Fruit fly (Drosophila melanogaster) whole organism, wandering third instar larva: ENCODE measurements around the gene Lrr47.
A peak's percentile ranks its signal among the peaks of the same experiment; 100 is the strongest.

Experiments used
- Abd-B ChIP-seq: fragments of >200 bp; optimal IDR thresholded peaks from 2 replicates; lab custom pipeline; 2017; ENCODE audit warnings: missing biosample characterization, missing genetic modification characterization
- CG32264 ChIP-seq: fragments of 200-800 bp; sonication (Bioruptor generic); optimal IDR thresholded peaks from 2 replicates; lab custom pipeline; 2016; ENCODE audit warnings: missing biosample characterization, missing genetic modification characterization
- CG9705 ChIP-seq: fragments of 200-800 bp; sonication (Bioruptor generic); optimal IDR thresholded peaks from 2 replicates; lab custom pipeline; 2018; ENCODE audit warnings: missing biosample characterization, mild to moderate bottlenecking, missing genetic modification characterization
- CrebA ChIP-seq: fragments of 200-800 bp; sonication (Bioruptor generic); optimal IDR thresholded peaks from 2 replicates; lab custom pipeline; 2016; ENCODE audit warnings: missing biosample characterization, mild to moderate bottlenecking, missing genetic modification characterization, borderline replicate concordance
- Dfd ChIP-seq: fragments of >200 bp; optimal IDR thresholded peaks from 2 replicates; lab custom pipeline; 2017; ENCODE audit warnings: missing biosample characterization, missing genetic modification characterization
- HLH106 ChIP-seq: fragments of 200-800 bp; optimal IDR thresholded peaks from 3 replicates; lab custom pipeline; 2019; ENCODE audit warnings: missing biosample characterization, mild to moderate bottlenecking, missing genetic modification characterization, moderate library complexity
- Hnf4 ChIP-seq: fragments of 200-800 bp; sonication (Bioruptor generic); optimal IDR thresholded peaks from 2 replicates; lab custom pipeline; 2016; ENCODE audit warnings: missing biosample characterization, mild to moderate bottlenecking, missing genetic modification characterization
- Hr83 ChIP-seq: fragments of 200-300 bp; sonication (Bioruptor generic); optimal IDR thresholded peaks from 2 replicates; lab custom pipeline; 2016; ENCODE audit warnings: missing biosample characterization, mild to moderate bottlenecking, missing genetic modification characterization, moderate library complexity; ENCODE audit not compliant: poor library complexity, severe bottlenecking
- Jra ChIP-seq: sonication (Bioruptor generic); optimal IDR thresholded peaks from 2 replicates; lab custom pipeline; 2016; ENCODE audit warnings: missing biosample characterization, missing genetic modification characterization
- Mio ChIP-seq: sonication (Bioruptor generic); optimal IDR thresholded peaks from 2 replicates; lab custom pipeline; 2016; ENCODE audit warnings: missing biosample characterization, missing genetic modification characterization
- Myc ChIP-seq: fragments of >200 bp; optimal IDR thresholded peaks from 2 replicates; lab custom pipeline; 2017
- N ChIP-seq: fragments of >200 bp; optimal IDR thresholded peaks from 2 replicates; lab custom pipeline; 2018; ENCODE audit warnings: missing biosample characterization, missing external identifiers, missing genetic modification characterization
- OdsH ChIP-seq: fragments of 200-800 bp; sonication (Bioruptor generic); optimal IDR thresholded peaks from 2 replicates; lab custom pipeline; 2016; ENCODE audit warnings: missing biosample characterization, mild to moderate bottlenecking, missing genetic modification characterization
- Rel ChIP-seq, 2 experiments: fragments of 200-800 bp; sonication (Bioruptor generic) in 1 of 2; optimal IDR thresholded peaks; 2 replicates in 1 of 2; 3 replicates in 1 of 2; lab custom pipeline; 2016 to 2019; ENCODE audit warnings: mild to moderate bottlenecking in 2 of 2, missing biosample characterization in 2 of 2, missing genetic modification characterization in 2 of 2, moderate library complexity in 1 of 2
- Sp1 ChIP-seq: fragments of 200-800 bp; sonication (Bioruptor generic); optimal IDR thresholded peaks from 3 replicates; lab custom pipeline; 2019; ENCODE audit warnings: missing biosample characterization, mild to moderate bottlenecking, missing genetic modification characterization, moderate library complexity
- Vsx2 ChIP-seq: fragments of 200-300, 225-300 bp; sonication (Bioruptor generic); optimal IDR thresholded peaks from 2 replicates; lab custom pipeline; 2018; ENCODE audit warnings: missing biosample characterization, missing genetic modification characterization; ENCODE audit not compliant: partially characterized antibody
- br ChIP-seq: fragments of 200-800 bp; sonication (Bioruptor generic); optimal IDR thresholded peaks from 2 replicates; lab custom pipeline; 2016; ENCODE audit warnings: missing biosample characterization, missing genetic modification characterization
- brk ChIP-seq: fragments of 200-800 bp; sonication (Bioruptor generic); optimal IDR thresholded peaks from 2 replicates; lab custom pipeline; 2016; ENCODE audit warnings: missing biosample characterization, mild to moderate bottlenecking, missing genetic modification characterization
- dmrt93B ChIP-seq: fragments of 200-800 bp; sonication (Bioruptor generic); optimal IDR thresholded peaks from 2 replicates; lab custom pipeline; 2018; ENCODE audit warnings: missing biosample characterization, mild to moderate bottlenecking, missing genetic modification characterization
- dsf ChIP-seq: sonication (Bioruptor generic); optimal IDR thresholded peaks from 2 replicates; lab custom pipeline; 2016; ENCODE audit warnings: missing biosample characterization, missing genetic modification characterization, borderline replicate concordance
- foxo ChIP-seq, 2 experiments: fragments of 200-800 bp; sonication (Bioruptor generic); optimal IDR thresholded peaks; 2 replicates in 1 of 2; 3 replicates in 1 of 2; lab custom pipeline; 2016 to 2017; ENCODE audit warnings: missing biosample characterization in 2 of 2, missing genetic modification characterization in 2 of 2
- h ChIP-seq: fragments of 200-800 bp; sonication (Bioruptor generic); optimal IDR thresholded peaks from 3 replicates; lab custom pipeline; 2016; ENCODE audit warnings: missing biosample characterization, mild to moderate bottlenecking, missing genetic modification characterization
- jim ChIP-seq: fragments of 175-275, 200-325 bp; sonication (Bioruptor generic); optimal IDR thresholded peaks from 2 replicates; lab custom pipeline; 2016; ENCODE audit warnings: missing biosample characterization, mild to moderate bottlenecking, missing genetic modification characterization
- lola ChIP-seq: fragments of >200 bp; optimal IDR thresholded peaks from 2 replicates; lab custom pipeline; 2017; ENCODE audit warnings: missing biosample characterization, missing genetic modification characterization
- pan ChIP-seq: fragments of >200 bp; optimal IDR thresholded peaks from 2 replicates; lab custom pipeline; 2017
- psq ChIP-seq: fragments of 200-800 bp; sonication (Bioruptor generic); optimal IDR thresholded peaks from 3 replicates; lab custom pipeline; 2017; ENCODE audit warnings: missing biosample characterization, mild to moderate bottlenecking, missing genetic modification characterization, moderate library complexity
- rgr ChIP-seq: fragments of 200-800 bp; sonication (Bioruptor generic); optimal IDR thresholded peaks from 3 replicates; lab custom pipeline; 2016; ENCODE audit warnings: missing biosample characterization, mild to moderate bottlenecking, missing genetic modification characterization
- sage ChIP-seq: fragments of 200-800 bp; sonication (Bioruptor generic); optimal IDR thresholded peaks from 2 replicates; lab custom pipeline; 2016; ENCODE audit warnings: missing biosample characterization, mild to moderate bottlenecking, missing genetic modification characterization
- sv ChIP-seq: fragments of 200-800 bp; sonication (Bioruptor generic); optimal IDR thresholded peaks from 3 replicates; lab custom pipeline; 2016; ENCODE audit warnings: missing biosample characterization, missing genetic modification characterization

Gene Lrr47

dm6 chr2L:10510088-10510487 is 7.0 kb upstream of the Lrr47 start, which contains the start of gene CG7384:
TSS of gene CG7384 (minus strand) at chr2L:10510453.
- no peak for TF ChIP-seq Dfd (GFP tag; lab: Kevin White, UChicago)
- TF ChIP-seq Mio = no peak
- TF ChIP-seq Abd-B (GFP tag; lab: Kevin White, UChicago) = no peak
- TF ChIP-seq psq (GFP tag; lab: Kevin White, UChicago) = no peak
- no peak for TF ChIP-seq Rel (GFP tag; optimal IDR thresholded peaks at IDR 0.05; lab: Kevin White, UChicago)
- TF ChIP-seq Rel (tag; optimal IDR thresholded peaks at IDR 0.05; lab: Kevin White, UChicago) = peak; percentile 87
- no peak for TF ChIP-seq CG32264 (GFP tag; lab: Kevin White, UChicago)
- TF ChIP-seq h = no peak

DNA sequence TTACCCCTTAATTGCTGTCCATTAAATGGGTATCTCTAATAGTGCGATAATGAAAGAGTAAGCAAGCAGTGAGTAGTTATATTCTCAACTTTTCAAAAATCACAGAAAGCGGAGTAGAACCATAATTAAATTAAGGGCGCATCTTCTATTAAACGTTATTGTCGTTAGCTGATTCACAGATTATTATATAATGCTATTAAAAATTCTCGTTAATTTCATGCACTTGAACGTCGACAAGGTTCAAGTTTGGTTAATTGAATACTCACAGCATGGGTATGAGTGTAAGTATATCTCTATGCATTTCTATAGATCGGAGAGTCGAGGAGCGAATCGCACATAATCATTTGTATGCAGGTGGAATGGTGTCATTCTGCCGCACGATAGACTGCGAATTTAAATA is 6.3 kb upstream of the Lrr47 start:
- TF ChIP-seq h (no peak), CG32264 (GFP tag; lab: Kevin White, UChicago) (no peak), CG9705 (GFP tag; lab: Kevin White, UChicago) (no peak), brk (GFP tag; lab: Kevin White, UChicago) (no peak), sage (no peak), lola (no peak), foxo (GFP tag; optimal IDR thresholded peaks at IDR 0.05; lab: Kevin White, UChicago) (no peak), Myc (lab: Kevin White, UChicago) (no peak)

DNA sequence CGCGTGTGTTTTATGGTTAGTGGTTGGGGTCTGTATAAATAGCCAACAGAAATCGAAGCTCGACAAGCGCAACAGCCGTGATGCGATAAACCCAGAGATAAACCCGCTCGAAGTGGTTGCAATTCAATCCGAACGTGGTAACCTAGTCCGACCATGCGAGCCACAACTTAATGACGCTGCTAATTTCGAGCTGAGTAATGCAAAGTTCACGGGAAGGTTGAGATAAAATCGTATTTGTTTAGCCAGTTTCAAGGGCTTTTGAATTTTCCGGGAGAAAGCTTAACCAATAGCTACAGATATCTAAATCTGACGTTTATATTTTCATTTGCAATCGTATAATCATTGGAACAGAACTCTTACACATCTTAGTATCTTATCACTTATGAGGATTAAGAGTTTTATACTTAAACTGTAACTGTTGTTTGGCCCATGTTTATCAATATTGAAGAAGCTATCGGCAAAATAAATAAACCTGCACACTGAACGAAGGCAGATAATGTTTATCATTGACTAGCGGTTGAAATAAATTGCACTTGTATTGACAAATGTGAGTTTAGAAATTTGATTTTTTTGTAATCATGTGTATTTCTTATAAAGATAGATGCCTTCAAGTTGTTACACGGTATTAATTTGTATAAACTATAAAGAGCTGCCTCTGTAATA is 3.2 kb upstream of the Lrr47 start:
- TF ChIP-seq sage = no peak
- TF ChIP-seq pan (lab: Kevin White, UChicago) = no peak
- TF ChIP-seq OdsH (GFP tag; lab: Kevin White, UChicago) = no peak
- no peak for TF ChIP-seq jim
- TF ChIP-seq h = no peak
- no peak for TF ChIP-seq Mio
- no peak for TF ChIP-seq CG32264 (GFP tag; lab: Kevin White, UChicago)
- no peak for TF ChIP-seq CrebA (GFP tag; lab: Kevin White, UChicago)
- TF ChIP-seq N = no peak
- TF ChIP-seq lola = no peak
- TF ChIP-seq Sp1 = no peak
- TF ChIP-seq dmrt93B = no peak
- TF ChIP-seq, all 38 proteins: peak for 0

dm6 chr2L:10514586-10515137 is 2.5 kb upstream of the Lrr47 start:
- TF ChIP-seq HLH106 (no peak), Hr83 (GFP tag; lab: Kevin White, UChicago) (no peak), lola (no peak), psq (GFP tag; lab: Kevin White, UChicago) (no peak), br (GFP tag; lab: Kevin White, UChicago) (no peak), CrebA (GFP tag; lab: Kevin White, UChicago) (no peak), dsf (no peak)

DNA sequence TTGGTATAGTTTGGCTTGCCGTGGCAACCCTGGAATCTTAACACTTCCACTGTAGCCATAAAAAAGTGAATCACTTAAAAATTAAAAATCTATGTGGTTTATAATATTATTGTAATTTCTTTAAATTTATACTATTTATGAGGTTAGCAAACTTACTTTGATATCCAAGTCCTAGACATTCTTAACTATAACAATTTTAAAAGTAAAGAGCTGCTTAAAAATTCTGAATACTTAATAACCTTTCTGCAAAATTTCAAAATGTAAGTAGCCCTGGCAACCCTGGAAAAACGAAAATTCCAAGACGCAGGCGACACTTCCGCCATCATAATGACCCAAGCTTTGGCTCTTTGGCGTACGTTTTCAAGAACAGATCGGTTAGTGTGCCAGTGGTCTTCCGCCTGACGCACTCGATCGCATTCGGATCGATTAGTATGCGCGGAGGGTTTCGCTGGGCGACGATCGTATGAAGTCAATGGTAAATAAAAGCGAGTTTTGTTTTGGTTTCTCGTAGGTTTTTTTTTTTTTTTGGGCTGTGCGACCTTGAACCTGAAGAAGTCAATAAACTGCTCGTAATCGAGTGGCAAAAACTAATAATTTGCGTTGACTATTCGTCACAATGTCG is 1.5 kb upstream of the Lrr47 start:
- TF ChIP-seq OdsH (GFP tag; lab: Kevin White, UChicago) (no peak), N (no peak), sv (GFP tag; lab: Kevin White, UChicago) (no peak), sage (no peak), CrebA (GFP tag; lab: Kevin White, UChicago) (no peak), Dfd (GFP tag; lab: Kevin White, UChicago) (no peak), Jra (GFP tag; lab: Kevin White, UChicago) (no peak), rgr (GFP tag; lab: Kevin White, UChicago) (no peak), Myc (lab: Kevin White, UChicago) (no peak), Vsx2 (GFP tag; lab: Kevin White, UChicago) (no peak), Sp1 (no peak), Hnf4 (GFP tag; lab: Kevin White, UChicago) (no peak), Rel (GFP tag; optimal IDR thresholded peaks at IDR 0.05; lab: Kevin White, UChicago) (no peak), Rel (tag; optimal IDR thresholded peaks at IDR 0.05; lab: Kevin White, UChicago) (no peak), pan (lab: Kevin White, UChicago) (no peak)
